Fruit fly (Drosophila melanogaster) whole organism, embryonic: ENCODE results near the gene CG11089.

ENCODE experiments used
- Ada2b ChIP-seq: fragments of 200-800 bp; sonication (Bioruptor generic); IDR thresholded peaks from 2 replicates; pipeline ENCODE4 v1.3.6; 2022; ENCODE audit warnings: missing biosample characterization, missing genetic modification characterization
- CG1024 ChIP-seq: fragments of 200-800 bp; sonication (Bioruptor generic); IDR thresholded peaks from 2 replicates; pipeline ENCODE4 v1.3.6; 2022; ENCODE audit warnings: missing biosample characterization, missing genetic modification characterization
- CG10654 ChIP-seq: fragments of 200-800 bp; sonication (Bioruptor generic); optimal IDR thresholded peaks from 2 replicates; lab custom pipeline; 2016; ENCODE audit warnings: missing biosample characterization, missing genetic modification characterization
- CG11093 ChIP-seq: fragments of 200-800 bp; sonication (Bioruptor generic); IDR thresholded peaks from 3 replicates; pipeline ENCODE4 v1.3.6; 2022; ENCODE audit warnings: missing biosample characterization, missing genetic modification characterization
- CG17328 ChIP-seq: fragments of 200-800 bp; sonication (Bioruptor generic); IDR thresholded peaks from 2 replicates; pipeline ENCODE4 v1.3.6; 2022; ENCODE audit warnings: missing biosample characterization, missing genetic modification characterization
- CG18011 ChIP-seq: fragments of 200-800 bp; sonication (Bioruptor generic); optimal IDR thresholded peaks from 2 replicates; lab custom pipeline; 2017; ENCODE audit warnings: missing biosample characterization, missing genetic modification characterization, mild to moderate bottlenecking, moderate library complexity, missing genotype
- CG2202 ChIP-seq: fragments of 200-800 bp; sonication (Bioruptor generic); optimal IDR thresholded peaks from 2 replicates; lab custom pipeline; 2018; ENCODE audit warnings: missing biosample characterization, mild to moderate bottlenecking, missing genetic modification characterization
- CG2678 ChIP-seq: fragments of 200-800 bp; sonication (Bioruptor generic); optimal IDR thresholded peaks from 3 replicates; lab custom pipeline; 2019; ENCODE audit warnings: missing biosample characterization, mild to moderate bottlenecking, missing genetic modification characterization, moderate library complexity
- CG32532 ChIP-seq: fragments of 200-800 bp; sonication (Bioruptor generic); IDR thresholded peaks from 2 replicates; pipeline ENCODE4 v1.3.6; 2022; ENCODE audit warnings: missing biosample characterization, missing genetic modification characterization
- CG42726 ChIP-seq: fragments of 200-800 bp; sonication (Bioruptor generic); IDR thresholded peaks from 2 replicates; pipeline ENCODE4 v1.3.6; 2022; ENCODE audit warnings: missing biosample characterization, missing genetic modification characterization; ENCODE audit not compliant: partially characterized antibody
- CG4282 ChIP-seq: fragments of 200-800 bp; sonication (Bioruptor generic); optimal IDR thresholded peaks from 2 replicates; lab custom pipeline; 2016; ENCODE audit warnings: missing biosample characterization, missing genetic modification characterization
- CG4328 ChIP-seq: fragments of 200-800 bp; sonication (Bioruptor generic); optimal IDR thresholded peaks from 3 replicates; lab custom pipeline; 2017; ENCODE audit warnings: missing biosample characterization, missing genetic modification reagents, missing genetic modification characterization
- CG5180 ChIP-seq: fragments of 200-800 bp; sonication (Bioruptor generic); optimal IDR thresholded peaks from 3 replicates; lab custom pipeline; 2017; ENCODE audit warnings: missing biosample characterization, missing genetic modification characterization, mild to moderate bottlenecking, moderate library complexity, missing genetic modification reagents
- CG6254 ChIP-seq: fragments of 200-800 bp; sonication (Bioruptor generic); optimal IDR thresholded peaks from 3 replicates; lab custom pipeline; 2017; ENCODE audit warnings: mild to moderate bottlenecking, missing biosample characterization, missing genetic modification reagents, missing genetic modification characterization
- CG7839 ChIP-seq: fragments of 200-800 bp; sonication (Bioruptor generic); optimal IDR thresholded peaks from 3 replicates; lab custom pipeline; 2018; ENCODE audit warnings: missing biosample characterization, mild to moderate bottlenecking, missing genetic modification characterization, moderate library complexity
- CG8359 ChIP-seq: fragments of 200-800 bp; sonication (Bioruptor generic); optimal IDR thresholded peaks from 2 replicates; lab custom pipeline; 2017; ENCODE audit warnings: missing biosample characterization, mild to moderate bottlenecking, missing genetic modification characterization, borderline replicate concordance
- Dfd ChIP-seq, 2 experiments: fragments of >200 bp; optimal IDR thresholded peaks; 2 replicates each; lab custom pipeline; 2017; ENCODE audit warnings: missing biosample characterization in 2 of 2, missing genetic modification characterization in 2 of 2
- Dip3 ChIP-seq: fragments of 200-800 bp; sonication (Bioruptor generic); optimal IDR thresholded peaks from 3 replicates; lab custom pipeline; 2016; ENCODE audit warnings: missing biosample characterization, missing genetic modification characterization
- Ets65A ChIP-seq: fragments of 200-800 bp; sonication (Bioruptor generic); peaks from one replicate; lab custom pipeline; 2016; ENCODE audit warnings: missing biosample characterization, missing genetic modification characterization
- Fer1 ChIP-seq: fragments of 200-800 bp; sonication (Bioruptor generic); optimal IDR thresholded peaks from 2 replicates; lab custom pipeline; 2017; ENCODE audit warnings: missing biosample characterization, mild to moderate bottlenecking, missing genetic modification characterization
- HLH54F ChIP-seq: fragments of 200-800 bp; sonication (Bioruptor generic); optimal IDR thresholded peaks from 3 replicates; lab custom pipeline; 2016; ENCODE audit warnings: missing biosample characterization, missing genetic modification characterization
- HLHmδ ChIP-seq: fragments of 200-800 bp; sonication (Bioruptor generic); optimal IDR thresholded peaks from 2 replicates; lab custom pipeline; 2018; ENCODE audit warnings: missing biosample characterization, mild to moderate bottlenecking, missing genetic modification characterization, moderate library complexity
- Lhr ChIP-seq: fragments of 200-800 bp; sonication (Bioruptor generic); optimal IDR thresholded peaks from 3 replicates; lab custom pipeline; 2017; ENCODE audit warnings: mild to moderate bottlenecking, missing biosample characterization, missing genetic modification reagents, missing genetic modification characterization
- Nf-YC ChIP-seq: fragments of 200-800 bp; optimal IDR thresholded peaks from 3 replicates; lab custom pipeline; 2019; ENCODE audit warnings: missing biosample characterization, mild to moderate bottlenecking, missing genetic modification characterization, moderate library complexity
- NfI ChIP-seq: fragments of 200-800 bp; sonication (Bioruptor generic); optimal IDR thresholded peaks from 3 replicates; lab custom pipeline; 2018; ENCODE audit warnings: missing biosample characterization, mild to moderate bottlenecking, missing genetic modification characterization, moderate library complexity
- Oaz ChIP-seq: fragments of 200-800 bp; sonication (Bioruptor generic); IDR thresholded peaks from 2 replicates; pipeline ENCODE4 v1.3.6; 2022; ENCODE audit warnings: missing biosample characterization, missing genetic modification characterization
- PHDP ChIP-seq: fragments of 200-800 bp; sonication (Bioruptor generic); optimal IDR thresholded peaks from 3 replicates; lab custom pipeline; 2018; ENCODE audit warnings: missing biosample characterization, mild to moderate bottlenecking, missing genetic modification characterization, moderate library complexity
- Tbp ChIP-seq: fragments of >200 bp; optimal IDR thresholded peaks from 2 replicates; lab custom pipeline; 2018; ENCODE audit warnings: missing biosample characterization, missing genetic modification characterization
- Vsx1 ChIP-seq: fragments of 200-800 bp; sonication (Bioruptor generic); optimal IDR thresholded peaks from 2 replicates; lab custom pipeline; 2017; ENCODE audit warnings: missing biosample characterization, mild to moderate bottlenecking, missing genetic modification characterization, missing genetic modification reagents
- bcd ChIP-seq: fragments of 200-800 bp; sonication (Bioruptor generic); optimal IDR thresholded peaks from 2 replicates; lab custom pipeline; 2017; ENCODE audit warnings: missing biosample characterization, mild to moderate bottlenecking, missing genetic modification characterization
- cg ChIP-seq: fragments of 200-800 bp; sonication (Bioruptor generic); optimal IDR thresholded peaks from 3 replicates; lab custom pipeline; 2019; ENCODE audit warnings: missing biosample characterization, mild to moderate bottlenecking, missing genetic modification characterization, moderate library complexity
- corto ChIP-seq: fragments of 200-800 bp; sonication (Bioruptor generic); optimal IDR thresholded peaks from 2 replicates; lab custom pipeline; 2016; ENCODE audit warnings: missing biosample characterization, mild to moderate bottlenecking, missing genetic modification characterization, moderate library complexity
- emc ChIP-seq: fragments of 200-800 bp; sonication (Bioruptor generic); optimal IDR thresholded peaks from 2 replicates; lab custom pipeline; 2016; ENCODE audit warnings: missing biosample characterization, missing genetic modification characterization
- exex ChIP-seq: fragments of 200-800 bp; sonication (Bioruptor generic); optimal IDR thresholded peaks from 4 replicates; lab custom pipeline; 2018; ENCODE audit warnings: missing biosample characterization, mild to moderate bottlenecking, missing genetic modification characterization, moderate library complexity
- fd3F ChIP-seq: fragments of 200-800 bp; sonication (Bioruptor generic); optimal IDR thresholded peaks from 2 replicates; lab custom pipeline; 2018; ENCODE audit warnings: missing biosample characterization, mild to moderate bottlenecking, missing genetic modification characterization, moderate library complexity
- fu2 ChIP-seq: fragments of 200-800 bp; sonication (Bioruptor generic); optimal IDR thresholded peaks from 2 replicates; lab custom pipeline; 2016; ENCODE audit warnings: missing biosample characterization, missing genetic modification characterization
- grn ChIP-seq: fragments of 200-800 bp; sonication (Bioruptor generic); optimal IDR thresholded peaks from 3 replicates; lab custom pipeline; 2017; ENCODE audit warnings: missing biosample characterization, missing genetic modification characterization
- hbn ChIP-seq: fragments of 200-800 bp; sonication (Bioruptor generic); IDR thresholded peaks from 2 replicates; pipeline ENCODE4 v1.3.6; 2022; ENCODE audit warnings: missing biosample characterization, missing genetic modification characterization; ENCODE audit not compliant: partially characterized antibody
- her ChIP-seq: fragments of 200-800 bp; sonication (Bioruptor generic); optimal IDR thresholded peaks from 2 replicates; lab custom pipeline; 2016; ENCODE audit warnings: missing biosample characterization, missing genetic modification characterization
- insv ChIP-seq, 2 experiments: fragments of 200-800 bp; sonication (Bioruptor generic); optimal IDR thresholded peaks; 3 replicates each; lab custom pipeline; 2016 to 2018; ENCODE audit warnings: missing biosample characterization in 2 of 2, missing genetic modification characterization in 2 of 2
- kay ChIP-seq: fragments of 200-800 bp; sonication (Bioruptor generic); optimal IDR thresholded peaks from 2 replicates; lab custom pipeline; 2016; ENCODE audit warnings: missing biosample characterization, missing genetic modification characterization
- mirr ChIP-seq: fragments of 200-800 bp; sonication (Bioruptor generic); optimal IDR thresholded peaks from 3 replicates; lab custom pipeline; 2018; ENCODE audit warnings: missing biosample characterization, mild to moderate bottlenecking, missing genetic modification characterization
- nau ChIP-seq: fragments of 200-800 bp; sonication (Bioruptor generic); optimal IDR thresholded peaks from 3 replicates; lab custom pipeline; 2017; ENCODE audit warnings: missing biosample characterization, mild to moderate bottlenecking, missing genetic modification characterization, missing genetic modification reagents
- sc ChIP-seq, 3 experiments: fragments of >200 bp in 2 of 3; fragments of 200-800 bp in 1 of 3; sonication (Bioruptor generic) in 1 of 3; optimal IDR thresholded peaks; 2 replicates in 2 of 3; 3 replicates in 1 of 3; lab custom pipeline; 2017; ENCODE audit warnings: mild to moderate bottlenecking in 1 of 3, missing biosample characterization in 1 of 3, missing genetic modification characterization in 1 of 3, missing genetic modification reagents in 1 of 3
- scrt ChIP-seq: fragments of 200-800 bp; sonication (Bioruptor generic); optimal IDR thresholded peaks from 2 replicates; lab custom pipeline; 2018; ENCODE audit warnings: missing biosample characterization, mild to moderate bottlenecking, missing genetic modification characterization, moderate library complexity
- shn ChIP-seq: fragments of 200-800 bp; sonication (Bioruptor generic); optimal IDR thresholded peaks from 3 replicates; lab custom pipeline; 2016; ENCODE audit warnings: missing biosample characterization, missing genetic modification characterization
- sim ChIP-seq: fragments of 200-800 bp; sonication (Bioruptor generic); IDR thresholded peaks from 2 replicates; pipeline ENCODE4 v1.3.6; 2022; ENCODE audit warnings: missing biosample characterization, missing genetic modification characterization
- ssp ChIP-seq: fragments of 200-800 bp; sonication (Bioruptor generic); IDR thresholded peaks from 2 replicates; pipeline ENCODE4 v1.3.6; 2022; ENCODE audit warnings: missing biosample characterization, missing genetic modification characterization
- vfl ChIP-seq: fragments of 200-800 bp; sonication (Bioruptor generic); optimal IDR thresholded peaks from 2 replicates; lab custom pipeline; 2016; ENCODE audit warnings: missing biosample characterization, missing genetic modification characterization

The CG11089 gene

DNA sequence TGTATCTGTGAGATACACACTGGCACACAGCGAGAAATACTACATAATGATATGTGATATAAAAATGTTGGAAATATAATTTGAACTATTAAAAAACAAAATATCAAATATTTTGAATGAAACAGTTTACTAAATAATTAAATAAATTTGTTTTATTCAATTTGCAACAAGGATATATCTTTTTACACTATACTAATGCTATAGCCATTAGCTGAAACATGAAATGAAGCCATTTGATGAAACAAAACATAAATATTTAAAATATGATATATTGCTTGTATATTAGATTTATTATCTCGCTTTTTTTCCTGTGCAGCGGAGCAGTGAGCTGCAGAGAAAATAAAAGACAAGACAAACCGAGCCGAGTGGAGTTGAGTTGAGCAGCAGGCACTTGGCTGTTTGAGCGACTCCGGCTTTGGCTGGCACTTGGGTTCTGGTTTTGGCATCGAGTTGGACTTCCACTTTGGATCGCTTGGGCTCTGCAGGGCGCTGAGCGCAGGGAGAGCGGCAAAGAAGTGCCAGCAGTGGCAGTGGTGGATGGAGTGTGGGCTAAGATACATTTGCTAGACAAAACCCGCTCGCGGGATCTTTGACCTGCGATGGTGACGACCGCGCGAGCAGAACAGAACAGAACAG lies 16.6 kb downstream of the CG11089 start (continued):
- TF ChIP-seq CG5180 (GFP tag; lab: Kevin White, UChicago) (peak; percentile 59), fu2 (GFP tag; lab: Kevin White, UChicago) (no peak), CG18011 (no peak), fd3F (GFP tag; lab: Kevin White, UChicago) (peak; percentile 45), Oaz (GFP tag; lab: Robert Waterston, UW) (no peak), emc (GFP tag; lab: Kevin White, UChicago) (no peak), NfI (GFP tag; lab: Kevin White, UChicago) (peak; percentile 40), grn (GFP tag; lab: Kevin White, UChicago) (peak; percentile 3), hbn (GFP tag; lab: Robert Waterston, UW) (no peak), Nf-YC (peak; percentile 68), insv (GFP tag; optimal IDR thresholded peaks at IDR 0.05; lab: Kevin White, UChicago) (peak in 1 of 2 experiments; percentile 14), Vsx1 (GFP tag; lab: Kevin White, UChicago) (peak; percentile 56), CG1024 (GFP tag; lab: Robert Waterston, UW) (0 out of 2 replicates have a peak, but pooled peaks have one; percentile 2), nau (GFP tag; lab: Kevin White, UChicago) (no peak), shn (no peak), CG32532 (GFP tag; lab: Robert Waterston, UW) (peak; percentile 62; the same call in 1 of the 2 replicates), Dip3 (GFP tag; lab: Kevin White, UChicago) (no peak), Ets65A (GFP tag; lab: Kevin White, UChicago) (peak; percentile 36), cg (no peak), Fer1 (GFP tag; lab: Kevin White, UChicago) (no peak), PHDP (tag; lab: Kevin White, UChicago) (no peak), CG8359 (GFP tag; lab: Kevin White, UChicago) (peak; percentile 58), CG10654 (GFP tag; lab: Kevin White, UChicago) (peak; percentile 62), ssp (GFP tag; lab: Robert Waterston, UW) (peak; percentile 55), Dfd (GFP tag; optimal IDR thresholded peaks at IDR 0.05; lab: Kevin White, UChicago) (no peak), mirr (no peak), CG42726 (GFP tag; lab: Robert Waterston, UW) (no peak), Ada2b (peak; percentile 61), sim (no peak), Lhr (GFP tag; lab: Kevin White, UChicago) (peak; percentile 32), kay (peak; percentile 68), corto (peak; percentile 37), CG2678 (tag; lab: Kevin White, UChicago) (peak; percentile 93), CG2202 (tag; lab: Kevin White, UChicago) (peak; percentile 47), HLHmδ (GFP tag; lab: Kevin White, UChicago) (no peak), CG6254 (GFP tag; lab: Kevin White, UChicago) (peak; percentile 57), bcd (GFP tag; lab: Kevin White, UChicago) (peak; percentile 80), CG4328 (GFP tag; lab: Kevin White, UChicago) (peak; percentile 68), her (GFP tag; lab: Kevin White, UChicago) (no peak), CG11093 (GFP tag; lab: Robert Waterston, UW) (0 out of 3 replicates have a peak, but pooled peaks have one; percentile 38), vfl (no peak), CG4282 (no peak), CG7839 (tag; lab: Kevin White, UChicago) (peak; percentile 92), scrt (GFP tag; lab: Kevin White, UChicago) (peak; percentile 64), CG17328 (GFP tag; lab: Robert Waterston, UW) (peak; percentile 65), HLH54F (GFP tag; lab: Kevin White, UChicago) (no peak), exex (no peak), sc (optimal IDR thresholded peaks at IDR 0.05; lab: Kevin White, UChicago) (no peak), sc (GFP tag; optimal IDR thresholded peaks at IDR 0.05; lab: Kevin White, UChicago) (peak; percentile 48), Tbp (GFP tag; lab: Kevin White, UChicago) (no peak)
